Comparison of ENCODE assay signal across 1 fruit fly cellular context in the genomic region with DNA sequence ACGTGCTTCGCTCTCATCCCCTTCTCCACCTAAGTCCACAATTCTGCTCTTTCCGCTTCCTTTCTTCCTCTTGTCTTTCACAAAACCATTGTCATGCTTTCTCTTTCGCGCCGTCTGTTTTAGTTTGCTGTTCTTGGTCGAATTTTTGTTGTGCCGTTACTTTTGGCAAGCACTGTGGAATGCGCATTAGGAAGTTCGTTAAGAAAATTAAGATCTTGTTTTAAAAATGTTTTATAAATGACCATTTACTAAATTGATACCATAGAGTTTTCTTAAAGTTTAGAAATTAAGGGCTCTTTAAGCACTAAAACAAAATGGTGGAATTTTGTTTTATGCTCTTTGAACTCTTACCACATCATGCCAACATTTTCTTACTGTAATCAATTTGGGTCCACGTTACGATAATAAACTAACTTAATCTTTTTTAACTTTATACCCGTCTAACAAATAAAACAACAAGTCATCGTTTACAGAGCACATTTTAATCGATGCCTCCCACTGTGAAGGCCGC.
TF ChIP-seq lines count a peak whose summit lies in the region.

No protein-coding gene starts in this region.

TF ChIP-seq in whole organism, embryonic, 481 proteins besides CTCF, POLR2A, EP300 and RAD21 (continued from another document and continues in another):
- TF ChIP-seq CG17361 (GFP tag; IDR thresholded peaks at IDR 0.05; lab: Robert Waterston, UW) = peak; percentile 64
- TF ChIP-seq fd64A (GFP tag; optimal IDR thresholded peaks at IDR 0.05; lab: Kevin White, UChicago) = no peak
- no peak for TF ChIP-seq psq (GFP tag; optimal IDR thresholded peaks at IDR 0.05; lab: Kevin White, UChicago)
- TF ChIP-seq ftz-f1 (GFP tag; optimal IDR thresholded peaks at IDR 0.05; lab: Kevin White, UChicago) = no peak
- TF ChIP-seq chinmo (GFP tag; IDR thresholded peaks at IDR 0.05; lab: Robert Waterston, UW; ENCODE audit: partially characterized antibody) = no peak
- TF ChIP-seq Ravus (GFP tag; IDR thresholded peaks at IDR 0.05; lab: Robert Waterston, UW) = no peak
- no peak for TF ChIP-seq trh (GFP tag; optimal IDR thresholded peaks at IDR 0.05; lab: Kevin White, UChicago)
- peak; percentile 91 for TF ChIP-seq CG2678 (tag; optimal IDR thresholded peaks at IDR 0.05; lab: Kevin White, UChicago)
- TF ChIP-seq lov (optimal IDR thresholded peaks at IDR 0.05; lab: Kevin White, UChicago) = no peak
- no peak for TF ChIP-seq lov (GFP tag; IDR thresholded peaks at IDR 0.05; lab: Robert Waterston, UW)
- no peak; the same call in 1 of the 2 replicates for TF ChIP-seq CG31441 (GFP tag; IDR thresholded peaks at IDR 0.05; lab: Robert Waterston, UW)
- TF ChIP-seq schlank (tag; optimal IDR thresholded peaks at IDR 0.05; lab: Kevin White, UChicago) = peak; percentile 69
- TF ChIP-seq stc (GFP tag; IDR thresholded peaks at IDR 0.05; lab: Robert Waterston, UW) = no peak
- TF ChIP-seq Dek (tag; optimal IDR thresholded peaks at IDR 0.05; lab: Kevin White, UChicago) = peak; percentile 81
- no peak for TF ChIP-seq yki (optimal IDR thresholded peaks at IDR 0.05; lab: Kevin White, UChicago)
- TF ChIP-seq br (optimal IDR thresholded peaks at IDR 0.05; lab: Kevin White, UChicago) = no peak
- TF ChIP-seq Spps (tag; optimal IDR thresholded peaks at IDR 0.05; lab: Kevin White, UChicago) = no peak
- no peak for TF ChIP-seq H2.0 (GFP tag; IDR thresholded peaks at IDR 0.05; lab: Robert Waterston, UW)
- TF ChIP-seq sr (GFP tag; IDR thresholded peaks at IDR 0.05; lab: Robert Waterston, UW) = no peak
- TF ChIP-seq CG9817 (tag; optimal IDR thresholded peaks at IDR 0.05; lab: Kevin White, UChicago) = peak; percentile 70
- TF ChIP-seq so (GFP tag; IDR thresholded peaks at IDR 0.05; lab: Robert Waterston, UW) = no peak; the same call in 2 of the 3 replicates
- no peak for TF ChIP-seq CG4730 (GFP tag; IDR thresholded peaks at IDR 0.05; lab: Robert Waterston, UW)
- TF ChIP-seq CG8281 (tag; optimal IDR thresholded peaks at IDR 0.05; lab: Kevin White, UChicago) = peak; percentile 48
- peak; percentile 86 for TF ChIP-seq CG11504 (tag; optimal IDR thresholded peaks at IDR 0.05; lab: Kevin White, UChicago)
- TF ChIP-seq CG3163 (GFP tag; optimal IDR thresholded peaks at IDR 0.05; lab: Kevin White, UChicago) = peak; percentile 62
- TF ChIP-seq kay (GFP tag; optimal IDR thresholded peaks at IDR 0.05; lab: Kevin White, UChicago) = no peak
- TF ChIP-seq ci (GFP tag; IDR thresholded peaks at IDR 0.05; lab: Robert Waterston, UW) = no peak
- TF ChIP-seq CG13296 (GFP tag; optimal IDR thresholded peaks at IDR 0.05; lab: Kevin White, UChicago) = peak; percentile 59
- peak; percentile 57 for TF ChIP-seq unpg (GFP tag; optimal IDR thresholded peaks at IDR 0.05; lab: Kevin White, UChicago)
- TF ChIP-seq ro (GFP tag; IDR thresholded peaks at IDR 0.05; lab: Robert Waterston, UW) = no peak
- TF ChIP-seq luna (GFP tag; optimal IDR thresholded peaks at IDR 0.05; lab: Kevin White, UChicago) = peak; percentile 68
- peak; percentile 68 for TF ChIP-seq chn (GFP tag; optimal IDR thresholded peaks at IDR 0.05; lab: Kevin White, UChicago)
- no peak; the same call in 1 of the 2 replicates for TF ChIP-seq Adf1 (GFP tag; IDR thresholded peaks at IDR 0.05; lab: Robert Waterston, UW)
- TF ChIP-seq Side (GFP tag; optimal IDR thresholded peaks at IDR 0.05; lab: Kevin White, UChicago) = peak; percentile 69
- TF ChIP-seq shn (GFP tag; optimal IDR thresholded peaks at IDR 0.05; lab: Kevin White, UChicago) = peak; percentile 89
- no peak for TF ChIP-seq CG4617 (GFP tag; optimal IDR thresholded peaks at IDR 0.05; lab: Kevin White, UChicago; ENCODE audit: borderline replicate concordance)
- 0 out of 3 replicates have a peak, but pooled peaks have one; percentile 19 for TF ChIP-seq H15 (GFP tag; IDR thresholded peaks at IDR 0.05; lab: Robert Waterston, UW)
- TF ChIP-seq HHEX (GFP tag; optimal IDR thresholded peaks at IDR 0.05; lab: Kevin White, UChicago) = peak; percentile 49
- no peak for TF ChIP-seq ham (GFP tag; IDR thresholded peaks at IDR 0.05; lab: Robert Waterston, UW)
- TF ChIP-seq gce (GFP tag; IDR thresholded peaks at IDR 0.05; lab: Robert Waterston, UW) = no peak
- no peak for TF ChIP-seq gsb (GFP tag; IDR thresholded peaks at IDR 0.05; lab: Robert Waterston, UW)
- no peak for TF ChIP-seq Sry-β (GFP tag; optimal IDR thresholded peaks at IDR 0.05; lab: Kevin White, UChicago)
- peak; percentile 35 for TF ChIP-seq Jarid2 (GFP tag; optimal IDR thresholded peaks at IDR 0.05; lab: Kevin White, UChicago)
- TF ChIP-seq peb (GFP tag; IDR thresholded peaks at IDR 0.05; lab: Robert Waterston, UW) = no peak
- TF ChIP-seq nerfin-2 (GFP tag; IDR thresholded peaks at IDR 0.05; lab: Robert Waterston, UW; ENCODE audit: partially characterized antibody) = no peak
- TF ChIP-seq tup (GFP tag; optimal IDR thresholded peaks at IDR 0.05; lab: Kevin White, UChicago) = peak; percentile 25
- TF ChIP-seq CG34376 (GFP tag; optimal IDR thresholded peaks at IDR 0.05; lab: Kevin White, UChicago) = peak; percentile 61
- peak; percentile 86 for TF ChIP-seq CG8388 (GFP tag; optimal IDR thresholded peaks at IDR 0.05; lab: Kevin White, UChicago)
- peak; percentile 19 for TF ChIP-seq CG1832 (GFP tag; optimal IDR thresholded peaks at IDR 0.05; lab: Kevin White, UChicago)
- TF ChIP-seq p53 (GFP tag; optimal IDR thresholded peaks at IDR 0.05; lab: Kevin White, UChicago) = peak; percentile 13
- TF ChIP-seq corto (GFP tag; optimal IDR thresholded peaks at IDR 0.05; lab: Kevin White, UChicago) = no peak
- peak; percentile 36 for TF ChIP-seq CG4282 (GFP tag; optimal IDR thresholded peaks at IDR 0.05; lab: Kevin White, UChicago)
- TF ChIP-seq HmgZ (tag; optimal IDR thresholded peaks at IDR 0.05; lab: Kevin White, UChicago) = peak; percentile 57
- peak; percentile 38 for TF ChIP-seq odd (GFP tag; optimal IDR thresholded peaks at IDR 0.05; lab: Kevin White, UChicago)
- TF ChIP-seq ind (GFP tag; optimal IDR thresholded peaks at IDR 0.05; lab: Kevin White, UChicago) = peak; percentile 67
- peak; percentile 73 for TF ChIP-seq her (GFP tag; optimal IDR thresholded peaks at IDR 0.05; lab: Kevin White, UChicago)
- TF ChIP-seq CG4360 (GFP tag; IDR thresholded peaks at IDR 0.05; lab: Robert Waterston, UW) = peak; percentile 1; the same call in 1 of the 2 replicates
- TF ChIP-seq jumu (GFP tag; optimal IDR thresholded peaks at IDR 0.05; lab: Kevin White, UChicago) = peak; percentile 60
- TF ChIP-seq cwo (GFP tag; optimal IDR thresholded peaks at IDR 0.05; lab: Kevin White, UChicago) = peak; percentile 61
- no peak for TF ChIP-seq nau (GFP tag; optimal IDR thresholded peaks at IDR 0.05; lab: Kevin White, UChicago)
- peak; percentile 68 for TF ChIP-seq CG7556 (GFP tag; optimal IDR thresholded peaks at IDR 0.05; lab: Kevin White, UChicago)
- peak; percentile 38 for TF ChIP-seq CG4707 (GFP tag; optimal IDR thresholded peaks at IDR 0.05; lab: Kevin White, UChicago)
- TF ChIP-seq lbe (GFP tag; optimal IDR thresholded peaks at IDR 0.05; lab: Kevin White, UChicago) = peak; percentile 8
- TF ChIP-seq NK7.1 (GFP tag; optimal IDR thresholded peaks at IDR 0.05; lab: Kevin White, UChicago) = peak; percentile 71
- TF ChIP-seq da (GFP tag; optimal IDR thresholded peaks at IDR 0.05; lab: Kevin White, UChicago) = peak; percentile 38
- TF ChIP-seq ATbp (GFP tag; optimal IDR thresholded peaks at IDR 0.05; lab: Kevin White, UChicago) = peak; percentile 24
- TF ChIP-seq Sox102F (GFP tag; optimal IDR thresholded peaks at IDR 0.05; lab: Kevin White, UChicago) = peak; percentile 83
- TF ChIP-seq CkIIα-i1 (GFP tag; IDR thresholded peaks at IDR 0.05; lab: Robert Waterston, UW) = no peak
- no peak for TF ChIP-seq Bgb (GFP tag; IDR thresholded peaks at IDR 0.05; lab: Robert Waterston, UW; ENCODE audit: partially characterized antibody)
- TF ChIP-seq CG2120 (GFP tag; optimal IDR thresholded peaks at IDR 0.05; lab: Kevin White, UChicago) = peak; percentile 92
- TF ChIP-seq CG12659 (GFP tag; optimal IDR thresholded peaks at IDR 0.05; lab: Kevin White, UChicago) = peak; percentile 74
- TF ChIP-seq stwl (tag; optimal IDR thresholded peaks at IDR 0.05; lab: Kevin White, UChicago) = no peak
- TF ChIP-seq CG17186 (GFP tag; optimal IDR thresholded peaks at IDR 0.05; lab: Kevin White, UChicago) = no peak
- no peak for TF ChIP-seq amos (GFP tag; IDR thresholded peaks at IDR 0.05; lab: Robert Waterston, UW; ENCODE audit: partially characterized antibody)
- no peak for TF ChIP-seq CG17912 (GFP tag; optimal IDR thresholded peaks at IDR 0.05; lab: Kevin White, UChicago)
- TF ChIP-seq CG15601 (tag; optimal IDR thresholded peaks at IDR 0.05; lab: Kevin White, UChicago) = peak; percentile 19
- TF ChIP-seq knrl (GFP tag; IDR thresholded peaks at IDR 0.05; lab: Robert Waterston, UW; ENCODE audit: partially characterized antibody) = no peak
- no peak for TF ChIP-seq CG43689 (GFP tag; IDR thresholded peaks at IDR 0.05; lab: Robert Waterston, UW)
- TF ChIP-seq slou (GFP tag; optimal IDR thresholded peaks at IDR 0.05; lab: Kevin White, UChicago) = peak; percentile 89
- peak; percentile 31; the same call in 1 of the 3 replicates for TF ChIP-seq croc (GFP tag; conservative IDR thresholded peaks at IDR 0.05; lab: Robert Waterston, UW)
- TF ChIP-seq B-H1 (GFP tag; IDR thresholded peaks at IDR 0.05; lab: Robert Waterston, UW) = peak; percentile 22; the same call in 1 of the 3 replicates
- no peak for TF ChIP-seq CG11560 (tag; IDR thresholded peaks at IDR 0.05; lab: Robert Waterston, UW)
- TF ChIP-seq CG11695 (GFP tag; IDR thresholded peaks at IDR 0.05; lab: Robert Waterston, UW) = peak; percentile 58; the same call in 2 of the 3 replicates
- peak; percentile 61 for TF ChIP-seq CG9876 (GFP tag; optimal IDR thresholded peaks at IDR 0.05; lab: Kevin White, UChicago)
- peak; percentile 86 for TF ChIP-seq CG10147 (GFP tag; optimal IDR thresholded peaks at IDR 0.05; lab: Kevin White, UChicago)
- peak; percentile 74 for TF ChIP-seq Fer1 (GFP tag; optimal IDR thresholded peaks at IDR 0.05; lab: Kevin White, UChicago)
- no peak for TF ChIP-seq Dip2 (GFP tag; IDR thresholded peaks at IDR 0.05; lab: Robert Waterston, UW)
- no peak for TF ChIP-seq CG6175 (GFP tag; IDR thresholded peaks at IDR 0.05; lab: Robert Waterston, UW)
- peak; percentile 15 for TF ChIP-seq CG1602 (GFP tag; optimal IDR thresholded peaks at IDR 0.05; lab: Kevin White, UChicago)
- TF ChIP-seq zen (tag; optimal IDR thresholded peaks at IDR 0.05; lab: Kevin White, UChicago) = no peak
- TF ChIP-seq gt (GFP tag; IDR thresholded peaks at IDR 0.05; lab: Robert Waterston, UW) = no peak
- TF ChIP-seq crc (GFP tag; optimal IDR thresholded peaks at IDR 0.05; lab: Kevin White, UChicago) = peak; percentile 70
- TF ChIP-seq Meics (GFP tag; optimal IDR thresholded peaks at IDR 0.05; lab: Kevin White, UChicago) = peak; percentile 82
- peak; percentile 59 for TF ChIP-seq Myb (GFP tag; optimal IDR thresholded peaks at IDR 0.05; lab: Kevin White, UChicago)
- TF ChIP-seq hth (optimal IDR thresholded peaks at IDR 0.05; lab: Kevin White, UChicago) = no peak
- peak; percentile 84 for TF ChIP-seq CG12769 (tag; optimal IDR thresholded peaks at IDR 0.05; lab: Kevin White, UChicago)
- TF ChIP-seq Lpt (GFP tag; optimal IDR thresholded peaks at IDR 0.05; lab: Kevin White, UChicago) = no peak
- TF ChIP-seq Xrp1 (GFP tag; IDR thresholded peaks at IDR 0.05; lab: Robert Waterston, UW) = peak; percentile 52; the same call in 1 of the 2 replicates
- TF ChIP-seq CG8765 (GFP tag; IDR thresholded peaks at IDR 0.05; lab: Robert Waterston, UW) = no peak; the same call in 1 of the 2 replicates
- TF ChIP-seq Dll (GFP tag; IDR thresholded peaks at IDR 0.05; lab: Robert Waterston, UW; ENCODE audit: partially characterized antibody) = no peak
- peak; percentile 9 for TF ChIP-seq ERR (GFP tag; optimal IDR thresholded peaks at IDR 0.05; lab: Kevin White, UChicago)
- peak; percentile 70 for TF ChIP-seq Xbp1 (GFP tag; optimal IDR thresholded peaks at IDR 0.05; lab: Kevin White, UChicago)
- TF ChIP-seq Chrac-16 (GFP tag; optimal IDR thresholded peaks at IDR 0.05; lab: Kevin White, UChicago) = peak; percentile 52
- peak; percentile 44 to 87 for TF ChIP-seq Hr51 (GFP tag; optimal IDR thresholded peaks at IDR 0.05; lab: Kevin White, UChicago)
- TF ChIP-seq sens (GFP tag; lab: Kevin White, UChicago) = peak; percentile 93
- no peak for TF ChIP-seq CG7963 (GFP tag; IDR thresholded peaks at IDR 0.05; lab: Robert Waterston, UW; ENCODE audit: partially characterized antibody)
- TF ChIP-seq ranshi (GFP tag; IDR thresholded peaks at IDR 0.05; lab: Robert Waterston, UW) = 0 out of 2 replicates have a peak, but pooled peaks have one; percentile 30
- TF ChIP-seq CG16863 (GFP tag; optimal IDR thresholded peaks at IDR 0.05; lab: Kevin White, UChicago) = peak; percentile 20
- peak; percentile 57 for TF ChIP-seq CG1647 (GFP tag; optimal IDR thresholded peaks at IDR 0.05; lab: Kevin White, UChicago)
- peak; percentile 44 for TF ChIP-seq CG10274 (GFP tag; optimal IDR thresholded peaks at IDR 0.05; lab: Kevin White, UChicago)
- TF ChIP-seq CG30020 (tag; optimal IDR thresholded peaks at IDR 0.05; lab: Kevin White, UChicago) = no peak
- peak; percentile 74 for TF ChIP-seq Rfx (GFP tag; IDR thresholded peaks at IDR 0.05; lab: Robert Waterston, UW)
- no peak for TF ChIP-seq CG13287 (GFP tag; IDR thresholded peaks at IDR 0.05; lab: Robert Waterston, UW; ENCODE audit: partially characterized antibody)
- no peak for TF ChIP-seq CG11085 (GFP tag; IDR thresholded peaks at IDR 0.05; lab: Robert Waterston, UW)
- no peak for TF ChIP-seq CG10321 (GFP tag; IDR thresholded peaks at IDR 0.05; lab: Robert Waterston, UW)
- no peak for TF ChIP-seq Optix (GFP tag; IDR thresholded peaks at IDR 0.05; lab: Robert Waterston, UW)
- no peak for TF ChIP-seq hbn (GFP tag; IDR thresholded peaks at IDR 0.05; lab: Robert Waterston, UW; ENCODE audit: partially characterized antibody)
- TF ChIP-seq fd3F (GFP tag; optimal IDR thresholded peaks at IDR 0.05; lab: Kevin White, UChicago) = peak; percentile 75
- peak; percentile 52 for TF ChIP-seq Hr3 (GFP tag; optimal IDR thresholded peaks at IDR 0.05; lab: Kevin White, UChicago)
- TF ChIP-seq HLH54F (GFP tag; optimal IDR thresholded peaks at IDR 0.05; lab: Kevin White, UChicago) = peak; percentile 88
- peak; percentile 45 for TF ChIP-seq CG12104 (GFP tag; optimal IDR thresholded peaks at IDR 0.05; lab: Kevin White, UChicago)
- TF ChIP-seq danr (GFP tag; IDR thresholded peaks at IDR 0.05; lab: Robert Waterston, UW) = no peak
- no peak for TF ChIP-seq pros (GFP tag; optimal IDR thresholded peaks at IDR 0.05; lab: Kevin White, UChicago)
- peak in 1 of 2 experiments; percentile 93 for TF ChIP-seq eve (GFP tag; optimal IDR thresholded peaks at IDR 0.05; lab: Kevin White, UChicago)
- peak; percentile 83 for TF ChIP-seq CG30403 (GFP tag; optimal IDR thresholded peaks at IDR 0.05; lab: Kevin White, UChicago)
- TF ChIP-seq Six4 (GFP tag; optimal IDR thresholded peaks at IDR 0.05; lab: Kevin White, UChicago) = peak; percentile 59
